Fruit fly (Drosophila melanogaster) whole organism, embryonic: ENCODE measurements around the gene Arc42.

ENCODE experiments used
- BtbVII ChIP-seq: fragments of 200-800 bp; sonication (Bioruptor generic); optimal IDR thresholded peaks from 3 replicates; lab custom pipeline; 2017; ENCODE audit warnings: missing biosample characterization, mild to moderate bottlenecking, missing genetic modification characterization
- CG10979 ChIP-seq: fragments of 200-800 bp; sonication (Bioruptor generic); optimal IDR thresholded peaks from 2 replicates; lab custom pipeline; 2018; ENCODE audit warnings: missing biosample characterization, mild to moderate bottlenecking, missing genetic modification characterization, moderate library complexity
- CG11504 ChIP-seq: fragments of 200-800 bp; sonication (Bioruptor generic); optimal IDR thresholded peaks from 3 replicates; lab custom pipeline; 2019; ENCODE audit warnings: missing biosample characterization, mild to moderate bottlenecking, missing genetic modification characterization, moderate library complexity
- CG12071 ChIP-seq: fragments of 200-800 bp; sonication (Bioruptor generic); optimal IDR thresholded peaks from 3 replicates; lab custom pipeline; 2018; ENCODE audit warnings: missing biosample characterization, mild to moderate bottlenecking, missing genetic modification characterization
- CG1233 ChIP-seq: fragments of 200-800 bp; sonication (Bioruptor generic); optimal IDR thresholded peaks from 4 replicates; lab custom pipeline; 2018; ENCODE audit warnings: missing biosample characterization, mild to moderate bottlenecking, missing genetic modification characterization
- CG12769 ChIP-seq: fragments of 200-800 bp; sonication (Bioruptor generic); optimal IDR thresholded peaks from 2 replicates; lab custom pipeline; 2019; ENCODE audit warnings: missing biosample characterization, mild to moderate bottlenecking, missing genetic modification characterization, moderate library complexity
- CG13624 ChIP-seq: fragments of 200-800 bp; sonication (Bioruptor generic); optimal IDR thresholded peaks from 2 replicates; lab custom pipeline; 2016; ENCODE audit warnings: missing biosample characterization, missing genetic modification characterization
- CG14965 ChIP-seq: fragments of 200-800 bp; sonication (Bioruptor generic); optimal IDR thresholded peaks from 2 replicates; lab custom pipeline; 2016; ENCODE audit warnings: missing biosample characterization, missing genetic modification characterization, borderline replicate concordance
- CG17186 ChIP-seq: fragments of 200-800 bp; sonication (Bioruptor generic); optimal IDR thresholded peaks from 3 replicates; lab custom pipeline; 2017; ENCODE audit warnings: missing biosample characterization, missing genetic modification reagents, missing genetic modification characterization
- CG17361 ChIP-seq: fragments of 200-800 bp; sonication (Bioruptor generic); IDR thresholded peaks from 3 replicates; pipeline ENCODE4 v1.3.6; 2022; ENCODE audit warnings: missing biosample characterization, missing genetic modification characterization
- CG17385 ChIP-seq: fragments of 200-800 bp; sonication (Bioruptor generic); optimal IDR thresholded peaks from 3 replicates; lab custom pipeline; 2018; ENCODE audit warnings: missing biosample characterization, mild to moderate bottlenecking, missing genetic modification characterization
- CG1792 ChIP-seq: fragments of 200-800 bp; sonication (Bioruptor generic); optimal IDR thresholded peaks from 2 replicates; lab custom pipeline; 2016; ENCODE audit warnings: missing biosample characterization, missing genetic modification characterization
- CG1832 ChIP-seq: fragments of 200-800 bp; sonication (Bioruptor generic); optimal IDR thresholded peaks from 2 replicates; lab custom pipeline; 2017; ENCODE audit warnings: missing biosample characterization, mild to moderate bottlenecking, missing genetic modification characterization, inconsistent platforms
- CG18476 ChIP-seq: fragments of 200-800 bp; sonication (Bioruptor generic); optimal IDR thresholded peaks from 2 replicates; lab custom pipeline; 2016; ENCODE audit warnings: missing biosample characterization, mild to moderate bottlenecking, missing genetic modification characterization
- CG18619 ChIP-seq: fragments of 200-800 bp; sonication (Bioruptor generic); optimal IDR thresholded peaks from 3 replicates; lab custom pipeline; 2017; ENCODE audit warnings: missing biosample characterization, mild to moderate bottlenecking, missing genetic modification characterization
- CG2889 ChIP-seq: fragments of 200-800 bp; sonication (Bioruptor generic); IDR thresholded peaks from 3 replicates; pipeline ENCODE4 v1.3.6; 2022; ENCODE audit warnings: missing biosample characterization, missing genetic modification characterization
- CG31388 ChIP-seq: fragments of 200-800 bp; sonication (Bioruptor generic); optimal IDR thresholded peaks from 2 replicates; lab custom pipeline; 2016; ENCODE audit warnings: missing biosample characterization, missing genetic modification characterization
- CG33557 ChIP-seq: fragments of 200-800 bp; sonication (Bioruptor generic); optimal IDR thresholded peaks from 2 replicates; lab custom pipeline; 2019; ENCODE audit warnings: missing biosample characterization, mild to moderate bottlenecking, missing genetic modification characterization, moderate library complexity
- CG34422 ChIP-seq: fragments of 200-800 bp; sonication (Bioruptor generic); IDR thresholded peaks from 3 replicates; pipeline ENCODE4 v1.3.6; 2022; ENCODE audit warnings: missing biosample characterization, missing genetic modification characterization
- CG5180 ChIP-seq: fragments of 200-800 bp; sonication (Bioruptor generic); optimal IDR thresholded peaks from 3 replicates; lab custom pipeline; 2017; ENCODE audit warnings: missing biosample characterization, missing genetic modification characterization, mild to moderate bottlenecking, moderate library complexity, missing genetic modification reagents
- CG7786 ChIP-seq: fragments of 200-800 bp; sonication (Bioruptor generic); optimal IDR thresholded peaks from 2 replicates; lab custom pipeline; 2016; ENCODE audit warnings: missing biosample characterization, missing genetic modification characterization
- CG8089 ChIP-seq: fragments of 200-800 bp; sonication (Bioruptor generic); optimal IDR thresholded peaks from 3 replicates; lab custom pipeline; 2016; ENCODE audit warnings: missing biosample characterization, missing genetic modification characterization
- D19B ChIP-seq: fragments of 200-800 bp; sonication (Bioruptor generic); optimal IDR thresholded peaks from 2 replicates; lab custom pipeline; 2017; ENCODE audit warnings: missing biosample characterization, mild to moderate bottlenecking, missing genetic modification characterization
- E2f2 ChIP-seq: fragments of 200-800 bp; sonication (Bioruptor generic); IDR thresholded peaks from 2 replicates; pipeline ENCODE4 v1.3.6; 2022; ENCODE audit warnings: missing biosample characterization, missing genetic modification characterization
- Ets97D ChIP-seq: fragments of 200-800 bp; sonication (Bioruptor generic); optimal IDR thresholded peaks from 3 replicates; lab custom pipeline; 2016; ENCODE audit warnings: missing biosample characterization, missing genetic modification characterization
- HLHmδ ChIP-seq: fragments of 200-800 bp; sonication (Bioruptor generic); optimal IDR thresholded peaks from 2 replicates; lab custom pipeline; 2018; ENCODE audit warnings: missing biosample characterization, mild to moderate bottlenecking, missing genetic modification characterization, moderate library complexity
- MBD-R2 ChIP-seq: fragments of 200-800 bp; sonication (Bioruptor generic); IDR thresholded peaks from 2 replicates; pipeline ENCODE4 v1.3.6; 2022; ENCODE audit warnings: missing biosample characterization, missing genetic modification characterization
- Max ChIP-seq: fragments of 200-800 bp; sonication (Bioruptor generic); optimal IDR thresholded peaks from 2 replicates; lab custom pipeline; 2016; ENCODE audit warnings: missing biosample characterization, mild to moderate bottlenecking, missing genetic modification characterization
- Nf-YC ChIP-seq: fragments of 200-800 bp; optimal IDR thresholded peaks from 3 replicates; lab custom pipeline; 2019; ENCODE audit warnings: missing biosample characterization, mild to moderate bottlenecking, missing genetic modification characterization, moderate library complexity
- Rfx ChIP-seq: fragments of 200-800 bp; sonication (Bioruptor generic); IDR thresholded peaks from 2 replicates; pipeline ENCODE4 v1.3.6; 2022; ENCODE audit warnings: missing biosample characterization, missing genetic modification characterization
- Six4 ChIP-seq: fragments of 200-800 bp; sonication (Bioruptor generic); optimal IDR thresholded peaks from 2 replicates; lab custom pipeline; 2016; ENCODE audit warnings: missing biosample characterization, missing genetic modification characterization
- YL-1 ChIP-seq: fragments of 200-800 bp; sonication (Bioruptor generic); optimal IDR thresholded peaks from 3 replicates; lab custom pipeline; 2017; ENCODE audit warnings: missing biosample characterization, mild to moderate bottlenecking, missing genetic modification characterization
- bowl ChIP-seq: fragments of 200-800 bp; sonication (Bioruptor generic); IDR thresholded peaks from 2 replicates; pipeline ENCODE4 v1.3.6; 2022; ENCODE audit warnings: missing biosample characterization, missing genetic modification characterization
- ci ChIP-seq: fragments of 200-800 bp; sonication (Bioruptor generic); IDR thresholded peaks from 3 replicates; pipeline ENCODE4 v1.3.6; 2022; ENCODE audit warnings: missing biosample characterization, missing genetic modification characterization
- ems ChIP-seq: fragments of 200-800 bp; sonication (Bioruptor generic); optimal IDR thresholded peaks from 3 replicates; lab custom pipeline; 2016; ENCODE audit warnings: missing biosample characterization, missing genetic modification characterization
- eyg ChIP-seq: fragments of 200-800 bp; sonication (Bioruptor generic); optimal IDR thresholded peaks from 3 replicates; lab custom pipeline; 2016; ENCODE audit warnings: missing biosample characterization, missing genetic modification characterization
- fd3F ChIP-seq: fragments of 200-800 bp; sonication (Bioruptor generic); optimal IDR thresholded peaks from 2 replicates; lab custom pipeline; 2018; ENCODE audit warnings: missing biosample characterization, mild to moderate bottlenecking, missing genetic modification characterization, moderate library complexity
- fu2 ChIP-seq: fragments of 200-800 bp; sonication (Bioruptor generic); optimal IDR thresholded peaks from 2 replicates; lab custom pipeline; 2016; ENCODE audit warnings: missing biosample characterization, missing genetic modification characterization
- gfzf ChIP-seq: fragments of 200-800 bp; sonication (Bioruptor generic); optimal IDR thresholded peaks from 2 replicates; lab custom pipeline; 2016; ENCODE audit warnings: missing biosample characterization, mild to moderate bottlenecking, missing genetic modification characterization, moderate library complexity
- h ChIP-seq: fragments of >200 bp; optimal IDR thresholded peaks from 2 replicates; lab custom pipeline; 2017
- hb ChIP-seq: fragments of 200-800 bp; sonication (Bioruptor generic); IDR thresholded peaks from 3 replicates; pipeline ENCODE4 v1.3.6; 2022; ENCODE audit warnings: missing biosample characterization, missing genetic modification characterization; ENCODE audit not compliant: partially characterized antibody
- lilli ChIP-seq: fragments of 200-800 bp; sonication (Bioruptor generic); optimal IDR thresholded peaks from 3 replicates; lab custom pipeline; 2016; ENCODE audit warnings: missing biosample characterization, missing genetic modification characterization
- p53 ChIP-seq: fragments of 200-800 bp; sonication (Bioruptor generic); optimal IDR thresholded peaks from 2 replicates; lab custom pipeline; 2016; ENCODE audit warnings: missing biosample characterization, missing genetic modification characterization
- pros ChIP-seq: fragments of 200-800 bp; sonication (Bioruptor generic); optimal IDR thresholded peaks from 3 replicates; lab custom pipeline; 2019; ENCODE audit warnings: missing biosample characterization, mild to moderate bottlenecking, missing genetic modification characterization, moderate library complexity
- run ChIP-seq: fragments of 200-800 bp; sonication (Bioruptor generic); optimal IDR thresholded peaks from 3 replicates; lab custom pipeline; 2018; ENCODE audit warnings: missing biosample characterization, mild to moderate bottlenecking, missing genetic modification characterization
- schlank ChIP-seq: fragments of 200-800 bp; sonication (Bioruptor generic); optimal IDR thresholded peaks from 2 replicates; lab custom pipeline; 2018; ENCODE audit warnings: missing biosample characterization, mild to moderate bottlenecking, missing genetic modification characterization
- sisA ChIP-seq: fragments of 200-800 bp; sonication (Bioruptor generic); IDR thresholded peaks from 2 replicates; pipeline ENCODE4 v1.3.6; 2022; ENCODE audit warnings: missing biosample characterization, missing genetic modification characterization
- so ChIP-seq: fragments of 200-800 bp; sonication (Bioruptor generic); IDR thresholded peaks from 3 replicates; pipeline ENCODE4 v1.3.6; 2022; ENCODE audit warnings: missing biosample characterization, missing genetic modification characterization
- sob ChIP-seq: fragments of 200-800 bp; sonication (Bioruptor generic); IDR thresholded peaks from 2 replicates; pipeline ENCODE4 v1.3.6; 2022; ENCODE audit warnings: missing biosample characterization, missing genetic modification characterization
- tna ChIP-seq: fragments of 200-800 bp; sonication (Bioruptor generic); IDR thresholded peaks from 2 replicates; pipeline ENCODE4 v1.3.6; 2022; ENCODE audit warnings: missing biosample characterization, missing genetic modification characterization; ENCODE audit not compliant: partially characterized antibody
- unpg ChIP-seq: fragments of 200-800 bp; sonication (Bioruptor generic); optimal IDR thresholded peaks from 3 replicates; lab custom pipeline; 2018; ENCODE audit warnings: missing biosample characterization, mild to moderate bottlenecking, missing genetic modification characterization, moderate library complexity
- wor ChIP-seq: fragments of 200-800 bp; sonication (Bioruptor generic); IDR thresholded peaks from 2 replicates; pipeline ENCODE4 v1.3.6; 2022; ENCODE audit warnings: missing biosample characterization, missing genetic modification characterization
- z ChIP-seq: fragments of 200-800 bp; sonication (Bioruptor generic); IDR thresholded peaks from 3 replicates; pipeline ENCODE4 v1.3.6; 2022; ENCODE audit warnings: missing biosample characterization, missing genetic modification characterization

Gene Arc42

dm6 chr3R:19924331-19924730 is 46.8 kb downstream of the Arc42 start:
- TF ChIP-seq wor (GFP tag; lab: Robert Waterston, UW) (no peak), CG12071 (GFP tag; lab: Kevin White, UChicago) (peak; percentile 51), CG33557 (GFP tag; lab: Kevin White, UChicago) (no peak), ems (GFP tag; lab: Kevin White, UChicago) (no peak), fu2 (no peak), CG17385 (GFP tag; lab: Kevin White, UChicago) (no peak), CG12769 (no peak), MBD-R2 (GFP tag; lab: Robert Waterston, UW) (no peak), CG11504 (no peak), h (lab: Kevin White, UChicago) (no peak), sisA (GFP tag; lab: Robert Waterston, UW) (no peak), so (no peak), YL-1 (GFP tag; lab: Kevin White, UChicago) (no peak), CG13624 (GFP tag; lab: Kevin White, UChicago) (no peak), CG34422 (GFP tag; lab: Robert Waterston, UW) (no peak), Nf-YC (tag; lab: Kevin White, UChicago) (no peak), CG17186 (GFP tag; lab: Kevin White, UChicago) (no peak), D19B (GFP tag; lab: Kevin White, UChicago) (no peak), HLHmδ (no peak), E2f2 (GFP tag; lab: Robert Waterston, UW) (no peak), CG14965 (no peak), eyg (GFP tag; lab: Kevin White, UChicago) (peak; percentile 13), CG31388 (GFP tag; lab: Kevin White, UChicago) (no peak), CG8089 (GFP tag; lab: Kevin White, UChicago) (no peak), CG1832 (no peak), ci (GFP tag; lab: Robert Waterston, UW) (no peak), unpg (no peak), sob (peak; percentile 33; the same call in 1 of the 2 replicates), p53 (no peak), Six4 (GFP tag; lab: Kevin White, UChicago) (no peak), CG18476 (GFP tag; lab: Kevin White, UChicago) (no peak), CG17361 (GFP tag; lab: Robert Waterston, UW) (no peak), z (GFP tag; lab: Robert Waterston, UW) (no peak), CG5180 (GFP tag; lab: Kevin White, UChicago) (no peak), bowl (GFP tag; lab: Robert Waterston, UW) (no peak), hb (no peak), lilli (GFP tag; lab: Kevin White, UChicago) (no peak), schlank (tag; lab: Kevin White, UChicago) (peak; percentile 24), fd3F (GFP tag; lab: Kevin White, UChicago) (no peak), CG1792 (GFP tag; lab: Kevin White, UChicago) (no peak), CG7786 (GFP tag; lab: Kevin White, UChicago) (no peak), Rfx (GFP tag; lab: Robert Waterston, UW) (peak; percentile 37; the same call in 1 of the 2 replicates), tna (GFP tag; lab: Robert Waterston, UW) (no peak), Max (GFP tag; lab: Kevin White, UChicago) (no peak), CG10979 (tag; lab: Kevin White, UChicago) (no peak), CG2889 (no peak), BtbVII (peak; percentile 36), Ets97D (no peak), gfzf (GFP tag; lab: Kevin White, UChicago) (no peak), CG18619 (GFP tag; lab: Kevin White, UChicago) (no peak), pros (GFP tag; lab: Kevin White, UChicago) (no peak), run (tag; lab: Kevin White, UChicago) (no peak), CG1233 (GFP tag; lab: Kevin White, UChicago) (no peak)
